In the genomic region with DNA sequence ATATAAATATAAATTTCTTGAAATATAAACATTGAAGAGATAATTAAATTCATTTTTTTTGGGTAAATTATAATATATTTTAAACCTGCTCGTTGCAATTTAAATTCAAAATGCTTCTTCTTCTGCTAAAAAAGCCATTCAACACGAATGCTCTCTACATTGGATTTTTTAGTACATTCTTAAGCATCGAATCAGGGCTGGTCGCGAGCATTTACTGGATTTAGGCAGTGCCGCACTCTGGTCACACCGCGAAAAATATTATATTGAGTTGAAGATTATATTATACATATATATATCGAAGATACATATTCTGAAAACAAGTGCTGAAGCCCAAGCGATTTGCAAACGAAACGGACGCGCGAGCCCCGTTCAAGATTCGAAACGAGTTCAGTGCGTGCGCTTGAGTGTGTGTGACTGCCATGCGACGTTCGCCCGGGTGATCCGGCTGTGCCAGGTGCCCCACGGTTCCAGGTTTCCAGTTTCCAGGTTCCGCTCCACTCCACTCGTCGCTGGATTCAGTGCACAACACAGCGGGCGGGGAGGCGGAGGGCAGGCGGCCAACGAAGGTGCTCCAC, we compare ENCODE assay signal across 3 fruit fly cellular contexts.
TF ChIP-seq lines count a peak whose summit lies in the region.

A gene (plus strand): TSS at position 213 of the 575 bp plus-strand sequence.

- no peak for TF ChIP-seq CTCF in whole organism, embryonic (GFP tag; optimal IDR thresholded peaks at IDR 0.05; lab: Kevin White, UChicago)

TF ChIP-seq in whole organism, adult, 20 proteins besides CTCF, POLR2A, EP300 and RAD21:
- TF ChIP-seq Mnt (GFP tag; optimal IDR thresholded peaks at IDR 0.05; lab: Kevin White, UChicago) (peak; percentile 35), CG7045 (GFP tag; optimal IDR thresholded peaks at IDR 0.05; lab: Kevin White, UChicago) (no peak), kay (GFP tag; lab: Kevin White, UChicago; ENCODE audit: borderline replicate concordance) (no peak), CG14711 (tag; optimal IDR thresholded peaks at IDR 0.05; lab: Kevin White, UChicago) (peak; percentile 2), bab1 (GFP tag; optimal IDR thresholded peaks at IDR 0.05; lab: Kevin White, UChicago) (peak; percentile 46)

TF ChIP-seq in whole organism, embryonic, 481 proteins besides CTCF, POLR2A, EP300 and RAD21 (continues in another document):
- TF ChIP-seq CG13287 (GFP tag; IDR thresholded peaks at IDR 0.05; lab: Robert Waterston, UW; ENCODE audit: partially characterized antibody) (peak; percentile 53), Sox100B (GFP tag; optimal IDR thresholded peaks at IDR 0.05; lab: Kevin White, UChicago) (no peak), CG17912 (GFP tag; optimal IDR thresholded peaks at IDR 0.05; lab: Kevin White, UChicago) (peak; percentile 53), Scr (GFP tag; IDR thresholded peaks at IDR 0.05; lab: Robert Waterston, UW; ENCODE audit: partially characterized antibody) (peak; percentile 27; the same call in 1 of the 2 replicates), CG15514 (GFP tag; optimal IDR thresholded peaks at IDR 0.05; lab: Kevin White, UChicago) (peak; percentile 61), CG32767 (GFP tag; IDR thresholded peaks at IDR 0.05; lab: Robert Waterston, UW) (0 out of 2 replicates have a peak, but pooled peaks have one; percentile 14), YL-1 (GFP tag; optimal IDR thresholded peaks at IDR 0.05; lab: Kevin White, UChicago) (peak; percentile 94), CG11723 (GFP tag; optimal IDR thresholded peaks at IDR 0.05; lab: Kevin White, UChicago) (no peak), BEAF-32 (GFP tag; optimal IDR thresholded peaks at IDR 0.05; lab: Kevin White, UChicago) (peak; percentile 56), CG4617 (GFP tag; optimal IDR thresholded peaks at IDR 0.05; lab: Kevin White, UChicago; ENCODE audit: borderline replicate concordance) (peak; percentile 82), Dll (GFP tag; IDR thresholded peaks at IDR 0.05; lab: Robert Waterston, UW; ENCODE audit: partially characterized antibody) (0 out of 4 replicates have a peak, but pooled peaks have one; percentile 12), Lhr (GFP tag; optimal IDR thresholded peaks at IDR 0.05; lab: Kevin White, UChicago) (peak; percentile 86), CG3847 (GFP tag; IDR thresholded peaks at IDR 0.05; lab: Robert Waterston, UW) (peak; percentile 45; the same call in 1 of the 2 replicates), vvl (GFP tag; IDR thresholded peaks at IDR 0.05; lab: Robert Waterston, UW) (0 out of 2 replicates have a peak, but pooled peaks have one; percentile 23), Ets97D (GFP tag; optimal IDR thresholded peaks at IDR 0.05; lab: Kevin White, UChicago) (peak; percentile 45), E2f2 (GFP tag; IDR thresholded peaks at IDR 0.05; lab: Robert Waterston, UW) (peak; percentile 92), CG8388 (GFP tag; optimal IDR thresholded peaks at IDR 0.05; lab: Kevin White, UChicago) (no peak), Dref (GFP tag; IDR thresholded peaks at IDR 0.05; lab: Robert Waterston, UW) (peak; percentile 54), CG5953 (GFP tag; IDR thresholded peaks at IDR 0.05; lab: Robert Waterston, UW) (no peak), Max (GFP tag; optimal IDR thresholded peaks at IDR 0.05; lab: Kevin White, UChicago) (no peak), Dip2 (GFP tag; IDR thresholded peaks at IDR 0.05; lab: Robert Waterston, UW) (no peak), CG17829 (tag; optimal IDR thresholded peaks at IDR 0.05; lab: Kevin White, UChicago) (peak; percentile 47), CG17186 (GFP tag; optimal IDR thresholded peaks at IDR 0.05; lab: Kevin White, UChicago) (peak; percentile 9), CG11560 (tag; IDR thresholded peaks at IDR 0.05; lab: Robert Waterston, UW) (peak; percentile 76; the same call in 2 of the 3 replicates), Taf1 (GFP tag; IDR thresholded peaks at IDR 0.05; lab: Robert Waterston, UW) (no peak), CG12659 (GFP tag; optimal IDR thresholded peaks at IDR 0.05; lab: Kevin White, UChicago) (peak; percentile 84), amos (GFP tag; IDR thresholded peaks at IDR 0.05; lab: Robert Waterston, UW; ENCODE audit: partially characterized antibody) (peak; percentile 17; the same call in 1 of the 2 replicates), fru (optimal IDR thresholded peaks at IDR 0.05; lab: Kevin White, UChicago) (no peak), CG9797 (GFP tag; optimal IDR thresholded peaks at IDR 0.05; lab: Kevin White, UChicago) (peak; percentile 95), trem (tag; optimal IDR thresholded peaks at IDR 0.05; lab: Kevin White, UChicago) (peak; percentile 73), stwl (tag; optimal IDR thresholded peaks at IDR 0.05; lab: Kevin White, UChicago) (peak; percentile 79), CoRest (tag; optimal IDR thresholded peaks at IDR 0.05; lab: Kevin White, UChicago) (no peak), ase (GFP tag; IDR thresholded peaks at IDR 0.05; lab: Robert Waterston, UW) (no peak), Bdp1 (GFP tag; optimal IDR thresholded peaks at IDR 0.05; lab: Kevin White, UChicago) (no peak), CG30431 (GFP tag; optimal IDR thresholded peaks at IDR 0.05; lab: Kevin White, UChicago) (no peak), Dp (GFP tag; optimal IDR thresholded peaks at IDR 0.05; lab: Kevin White, UChicago) (peak; percentile 94), Abd-B (GFP tag; optimal IDR thresholded peaks at IDR 0.05; lab: Kevin White, UChicago) (peak; percentile 10)

TF ChIP-seq in whole organism, wandering third instar larva, 38 proteins besides CTCF, POLR2A, EP300 and RAD21:
- TF ChIP-seq Rel (GFP tag; optimal IDR thresholded peaks at IDR 0.05; lab: Kevin White, UChicago) (no peak), Rel (tag; optimal IDR thresholded peaks at IDR 0.05; lab: Kevin White, UChicago) (peak; percentile 45), br (GFP tag; optimal IDR thresholded peaks at IDR 0.05; lab: Kevin White, UChicago) (no peak)
TF ChIP-seq in whole organism, wandering third instar larva: peak in this region for 1.
